Fruit fly (Drosophila melanogaster) whole organism, embryonic: ENCODE results near the gene Dsor1.

Experiments used
- Ada2b ChIP-seq: fragments of 200-800 bp; sonication (Bioruptor generic); IDR thresholded peaks from 2 replicates; pipeline ENCODE4 v1.3.6; 2022; ENCODE audit warnings: missing biosample characterization, missing genetic modification characterization
- Adf1 ChIP-seq: fragments of 200-800 bp; sonication (Bioruptor generic); IDR thresholded peaks from 2 replicates; pipeline ENCODE4 v1.3.6; 2022; ENCODE audit warnings: missing biosample characterization, missing genetic modification characterization
- Atf6 ChIP-seq: fragments of 200-800 bp; sonication (Bioruptor generic); IDR thresholded peaks from 2 replicates; pipeline ENCODE4 v1.3.6; 2022; ENCODE audit warnings: missing biosample characterization, missing genetic modification characterization
- CG10654 ChIP-seq: fragments of 200-800 bp; sonication (Bioruptor generic); optimal IDR thresholded peaks from 2 replicates; lab custom pipeline; 2016; ENCODE audit warnings: missing biosample characterization, missing genetic modification characterization
- CG11398 ChIP-seq: fragments of 200-800 bp; sonication (Bioruptor generic); optimal IDR thresholded peaks from 2 replicates; lab custom pipeline; 2016; ENCODE audit warnings: missing biosample characterization, missing genetic modification characterization
- CG11456 ChIP-seq: fragments of 200-800 bp; sonication (Bioruptor generic); IDR thresholded peaks from 3 replicates; pipeline ENCODE4 v1.3.6; 2022; ENCODE audit warnings: missing biosample characterization, missing genetic modification characterization
- CG11504 ChIP-seq: fragments of 200-800 bp; sonication (Bioruptor generic); optimal IDR thresholded peaks from 3 replicates; lab custom pipeline; 2019; ENCODE audit warnings: missing biosample characterization, mild to moderate bottlenecking, missing genetic modification characterization, moderate library complexity
- CG12236 ChIP-seq: fragments of 200-800 bp; sonication (Bioruptor generic); optimal IDR thresholded peaks from 2 replicates; lab custom pipeline; 2016; ENCODE audit warnings: missing biosample characterization, missing genetic modification characterization
- CG14014 ChIP-seq: fragments of 200-800 bp; sonication (Bioruptor generic); IDR thresholded peaks from 2 replicates; pipeline ENCODE4 v1.3.6; 2022; ENCODE audit warnings: missing biosample characterization, missing genetic modification characterization
- CG1529 ChIP-seq: fragments of 200-800 bp; sonication (Bioruptor generic); optimal IDR thresholded peaks from 3 replicates; lab custom pipeline; 2018; ENCODE audit warnings: missing biosample characterization, missing genetic modification characterization
- CG15601 ChIP-seq: fragments of 200-800 bp; sonication (Bioruptor generic); optimal IDR thresholded peaks from 3 replicates; lab custom pipeline; 2019; ENCODE audit warnings: missing biosample characterization, mild to moderate bottlenecking, missing genetic modification characterization, moderate library complexity
- CG2129 ChIP-seq: fragments of 200-800 bp; sonication (Bioruptor generic); IDR thresholded peaks from 2 replicates; pipeline ENCODE4 v1.3.6; 2022; ENCODE audit warnings: missing biosample characterization, missing genetic modification characterization; ENCODE audit not compliant: partially characterized antibody
- CG2199 ChIP-seq: fragments of 200-800 bp; sonication (Bioruptor generic); IDR thresholded peaks from 3 replicates; pipeline ENCODE4 v1.3.6; 2022; ENCODE audit warnings: missing biosample characterization, missing genetic modification characterization
- CG2875 ChIP-seq: fragments of 200-800 bp; sonication (Bioruptor generic); optimal IDR thresholded peaks from 2 replicates; lab custom pipeline; 2017; ENCODE audit warnings: missing biosample characterization, mild to moderate bottlenecking, missing genetic modification characterization, missing genetic modification reagents
- CG30403 ChIP-seq: fragments of 200-800 bp; sonication (Bioruptor generic); optimal IDR thresholded peaks from 3 replicates; lab custom pipeline; 2016; ENCODE audit warnings: missing biosample characterization, missing genetic modification characterization
- CG3163 ChIP-seq: fragments of 200-800 bp; sonication (Bioruptor generic); optimal IDR thresholded peaks from 3 replicates; lab custom pipeline; 2016; ENCODE audit warnings: missing biosample characterization, missing genetic modification characterization
- CG3995 ChIP-seq: fragments of 200-800 bp; sonication (Bioruptor generic); optimal IDR thresholded peaks from 3 replicates; lab custom pipeline; 2016; ENCODE audit warnings: missing biosample characterization, missing genetic modification characterization
- CG6765 ChIP-seq: fragments of 200-800 bp; sonication (Bioruptor generic); optimal IDR thresholded peaks from 3 replicates; lab custom pipeline; 2017; ENCODE audit warnings: missing biosample characterization, mild to moderate bottlenecking, missing genetic modification characterization
- CG7271 ChIP-seq: fragments of 200-800 bp; sonication (Bioruptor generic); optimal IDR thresholded peaks from 2 replicates; lab custom pipeline; 2018; ENCODE audit warnings: missing biosample characterization, mild to moderate bottlenecking, missing genetic modification characterization, moderate library complexity
- CG7928 ChIP-seq: fragments of 200-800 bp; sonication (Bioruptor generic); optimal IDR thresholded peaks from 2 replicates; lab custom pipeline; 2017; ENCODE audit warnings: missing biosample characterization, mild to moderate bottlenecking, missing genetic modification characterization
- CG9932 ChIP-seq: fragments of 200-800 bp; sonication (Bioruptor generic); IDR thresholded peaks from 2 replicates; pipeline ENCODE4 v1.3.6; 2022; ENCODE audit warnings: missing biosample characterization, missing genetic modification characterization
- CHES-1-like ChIP-seq: fragments of 200-800 bp; sonication (Bioruptor generic); optimal IDR thresholded peaks from 2 replicates; lab custom pipeline; 2016; ENCODE audit warnings: missing biosample characterization, missing genetic modification characterization
- CoRest ChIP-seq: fragments of 200-800 bp; sonication (Bioruptor generic); optimal IDR thresholded peaks from 3 replicates; lab custom pipeline; 2018; ENCODE audit warnings: missing biosample characterization, mild to moderate bottlenecking, missing genetic modification characterization, moderate library complexity
- D19A ChIP-seq: fragments of 200-800 bp; optimal IDR thresholded peaks from 3 replicates; lab custom pipeline; 2019; ENCODE audit warnings: missing biosample characterization, mild to moderate bottlenecking, missing genetic modification characterization, moderate library complexity
- Dad ChIP-seq: fragments of 200-800 bp; sonication (Bioruptor generic); optimal IDR thresholded peaks from 3 replicates; lab custom pipeline; 2016; ENCODE audit warnings: missing biosample characterization, missing genetic modification characterization
- E2f1 ChIP-seq: fragments of 200-800 bp; sonication (Bioruptor generic); IDR thresholded peaks from 2 replicates; pipeline ENCODE4 v1.3.6; 2022; ENCODE audit warnings: missing biosample characterization, missing genetic modification characterization
- E2f2 ChIP-seq: fragments of 200-800 bp; sonication (Bioruptor generic); IDR thresholded peaks from 2 replicates; pipeline ENCODE4 v1.3.6; 2022; ENCODE audit warnings: missing biosample characterization, missing genetic modification characterization
- Ets97D ChIP-seq: fragments of 200-800 bp; sonication (Bioruptor generic); optimal IDR thresholded peaks from 3 replicates; lab custom pipeline; 2016; ENCODE audit warnings: missing biosample characterization, missing genetic modification characterization
- Fer3 ChIP-seq: fragments of 200-800 bp; sonication (Bioruptor generic); optimal IDR thresholded peaks from 2 replicates; lab custom pipeline; 2018; ENCODE audit warnings: missing biosample characterization, mild to moderate bottlenecking, missing genetic modification characterization, moderate library complexity
- Hr51 ChIP-seq, 2 experiments: fragments of 200-800 bp; sonication (Bioruptor generic); optimal IDR thresholded peaks; 2 replicates in 1 of 2; 3 replicates in 1 of 2; lab custom pipeline; 2016 to 2018; ENCODE audit warnings: missing biosample characterization in 2 of 2, missing genetic modification characterization in 2 of 2, mild to moderate bottlenecking in 1 of 2, moderate library complexity in 1 of 2
- MESR4 ChIP-seq: fragments of 200-800 bp; sonication (Bioruptor generic); optimal IDR thresholded peaks from 2 replicates; lab custom pipeline; 2018; ENCODE audit warnings: missing biosample characterization, mild to moderate bottlenecking, missing genetic modification characterization, moderate library complexity
- Neu2 ChIP-seq: fragments of 200-800 bp; sonication (Bioruptor generic); optimal IDR thresholded peaks from 3 replicates; lab custom pipeline; 2016; ENCODE audit warnings: missing biosample characterization, missing genetic modification characterization, borderline replicate concordance
- Ptx1 ChIP-seq: fragments of 200-800 bp; sonication (Bioruptor generic); IDR thresholded peaks from 2 replicates; pipeline ENCODE4 v1.3.6; 2022; ENCODE audit warnings: missing biosample characterization, missing genetic modification characterization
- abd-A ChIP-seq: fragments of 200-800 bp; sonication (Bioruptor generic); optimal IDR thresholded peaks from 3 replicates; lab custom pipeline; 2019; ENCODE audit warnings: missing biosample characterization, mild to moderate bottlenecking, missing genetic modification characterization, moderate library complexity
- ash1 ChIP-seq: fragments of 200-800 bp; sonication (Bioruptor generic); optimal IDR thresholded peaks from 2 replicates; lab custom pipeline; 2018; ENCODE audit warnings: missing biosample characterization, mild to moderate bottlenecking, missing genetic modification characterization
- bab2 ChIP-seq: fragments of 200-800 bp; sonication (Bioruptor generic); optimal IDR thresholded peaks from 2 replicates; lab custom pipeline; 2016; ENCODE audit warnings: missing biosample characterization, missing genetic modification characterization
- ci ChIP-seq: fragments of 200-800 bp; sonication (Bioruptor generic); IDR thresholded peaks from 3 replicates; pipeline ENCODE4 v1.3.6; 2022; ENCODE audit warnings: missing biosample characterization, missing genetic modification characterization
- crc ChIP-seq: fragments of 200-800 bp; sonication (Bioruptor generic); optimal IDR thresholded peaks from 2 replicates; lab custom pipeline; 2016; ENCODE audit warnings: missing biosample characterization, missing genetic modification characterization
- croc ChIP-seq: fragments of 200-800 bp; sonication (Bioruptor generic); conservative IDR thresholded peaks from 3 replicates; pipeline ENCODE4 v1.3.6; 2022; ENCODE audit warnings: missing biosample characterization, missing genetic modification characterization
- dmrt11E ChIP-seq: fragments of 200-800 bp; sonication (Bioruptor generic); optimal IDR thresholded peaks from 3 replicates; lab custom pipeline; 2018; ENCODE audit warnings: missing biosample characterization, mild to moderate bottlenecking, missing genetic modification characterization, moderate library complexity
- dmrt99B ChIP-seq: fragments of 200-800 bp; sonication (Bioruptor generic); optimal IDR thresholded peaks from 2 replicates; lab custom pipeline; 2018; ENCODE audit warnings: missing biosample characterization, mild to moderate bottlenecking, missing genetic modification characterization, moderate library complexity
- fru ChIP-seq: fragments of >200 bp; optimal IDR thresholded peaks from 2 replicates; lab custom pipeline; 2017
- gce ChIP-seq: fragments of 200-800 bp; sonication (Bioruptor generic); IDR thresholded peaks from 3 replicates; pipeline ENCODE4 v1.3.6; 2022; ENCODE audit warnings: missing biosample characterization, missing genetic modification characterization
- gcm ChIP-seq: fragments of 200-800 bp; sonication (Bioruptor generic); optimal IDR thresholded peaks from 2 replicates; lab custom pipeline; 2019; ENCODE audit warnings: missing biosample characterization, mild to moderate bottlenecking, missing genetic modification characterization, moderate library complexity
- gfzf ChIP-seq: fragments of 200-800 bp; sonication (Bioruptor generic); optimal IDR thresholded peaks from 2 replicates; lab custom pipeline; 2016; ENCODE audit warnings: missing biosample characterization, mild to moderate bottlenecking, missing genetic modification characterization, moderate library complexity
- lola ChIP-seq, 3 experiments: fragments of >200 bp in 2 of 3; fragments of 200-800 bp in 1 of 3; sonication (Bioruptor generic) in 1 of 3; optimal IDR thresholded peaks; 2 replicates each; lab custom pipeline; 2017 to 2019; ENCODE audit warnings: missing biosample characterization in 3 of 3, missing genetic modification characterization in 3 of 3, mild to moderate bottlenecking in 1 of 3, moderate library complexity in 1 of 3
- sc ChIP-seq, 3 experiments: fragments of >200 bp in 2 of 3; fragments of 200-800 bp in 1 of 3; sonication (Bioruptor generic) in 1 of 3; optimal IDR thresholded peaks; 2 replicates in 2 of 3; 3 replicates in 1 of 3; lab custom pipeline; 2017; ENCODE audit warnings: mild to moderate bottlenecking in 1 of 3, missing biosample characterization in 1 of 3, missing genetic modification characterization in 1 of 3, missing genetic modification reagents in 1 of 3
- sna ChIP-seq: fragments of 200-800 bp; sonication (Bioruptor generic); IDR thresholded peaks from 2 replicates; pipeline ENCODE4 v1.3.6; 2022; ENCODE audit warnings: missing biosample characterization, missing genetic modification characterization; ENCODE audit not compliant: partially characterized antibody
- unc-4 ChIP-seq: fragments of 200-800 bp; sonication (Bioruptor generic); IDR thresholded peaks from 2 replicates; pipeline ENCODE4 v1.3.6; 2022; ENCODE audit warnings: missing biosample characterization, missing genetic modification characterization; ENCODE audit not compliant: partially characterized antibody
- zen ChIP-seq: fragments of 200-800 bp; sonication (Bioruptor generic); optimal IDR thresholded peaks from 3 replicates; lab custom pipeline; 2018; ENCODE audit warnings: missing biosample characterization, mild to moderate bottlenecking, missing genetic modification characterization, moderate library complexity

The Dsor1 gene

dm6 chrX:9248040-9248439 is 898 bp downstream of the Dsor1 start (continued):
- TF ChIP-seq gcm (GFP tag; lab: Kevin White, UChicago) (no peak), CG1529 (GFP tag; lab: Kevin White, UChicago) (no peak), CoRest (tag; lab: Kevin White, UChicago) (no peak), CG10654 (GFP tag; lab: Kevin White, UChicago) (no peak), unc-4 (GFP tag; lab: Robert Waterston, UW) (no peak), sc (optimal IDR thresholded peaks at IDR 0.05; lab: Kevin White, UChicago) (no peak), sc (GFP tag; optimal IDR thresholded peaks at IDR 0.05; lab: Kevin White, UChicago) (no peak), CG15601 (tag; lab: Kevin White, UChicago) (no peak), CG9932 (GFP tag; lab: Robert Waterston, UW) (no peak), gfzf (GFP tag; lab: Kevin White, UChicago) (no peak), lola (GFP tag; optimal IDR thresholded peaks at IDR 0.05; lab: Kevin White, UChicago) (peak in 1 of 3 experiments; percentile 39), CG14014 (GFP tag; lab: Robert Waterston, UW) (no peak), dmrt11E (tag; lab: Kevin White, UChicago) (peak; percentile 62), Ada2b (GFP tag; lab: Robert Waterston, UW) (0 out of 2 replicates have a peak, but pooled peaks have one; percentile 16), Neu2 (GFP tag; lab: Kevin White, UChicago) (no peak), fru (lab: Kevin White, UChicago) (no peak), D19A (tag; lab: Kevin White, UChicago) (peak; percentile 8), CG2875 (GFP tag; lab: Kevin White, UChicago) (no peak), Atf6 (GFP tag; lab: Robert Waterston, UW) (no peak), CG11504 (tag; lab: Kevin White, UChicago) (no peak), CG2199 (GFP tag; lab: Robert Waterston, UW) (no peak), CG12236 (GFP tag; lab: Kevin White, UChicago) (no peak), MESR4 (GFP tag; lab: Kevin White, UChicago) (no peak), abd-A (tag; lab: Kevin White, UChicago) (no peak), zen (tag; lab: Kevin White, UChicago) (peak; percentile 19), CG11456 (GFP tag; lab: Robert Waterston, UW) (no peak), CG6765 (GFP tag; lab: Kevin White, UChicago) (no peak), crc (GFP tag; lab: Kevin White, UChicago) (no peak), CG2129 (GFP tag; lab: Robert Waterston, UW) (no peak), Ptx1 (GFP tag; lab: Robert Waterston, UW) (0 out of 2 replicates have a peak, but pooled peaks have one; percentile 25), croc (no peak), CG7271 (no peak), Fer3 (tag; lab: Kevin White, UChicago) (no peak), dmrt99B (tag; lab: Kevin White, UChicago) (no peak), Dad (no peak), E2f1 (no peak), CG3163 (GFP tag; lab: Kevin White, UChicago) (no peak), CHES-1-like (GFP tag; lab: Kevin White, UChicago) (no peak), Adf1 (GFP tag; lab: Robert Waterston, UW) (no peak), CG30403 (GFP tag; lab: Kevin White, UChicago) (no peak), E2f2 (no peak), CG7928 (GFP tag; lab: Kevin White, UChicago) (no peak), CG11398 (GFP tag; lab: Kevin White, UChicago) (no peak), Hr51 (GFP tag; optimal IDR thresholded peaks at IDR 0.05; lab: Kevin White, UChicago) (no peak), gce (GFP tag; lab: Robert Waterston, UW) (no peak), CG3995 (GFP tag; lab: Kevin White, UChicago) (no peak), bab2 (GFP tag; lab: Kevin White, UChicago) (no peak), ci (GFP tag; lab: Robert Waterston, UW) (no peak; the same call in 2 of the 3 replicates), sna (GFP tag; lab: Robert Waterston, UW) (no peak), ash1 (GFP tag; lab: Kevin White, UChicago) (no peak), Ets97D (GFP tag; lab: Kevin White, UChicago) (no peak)
